Worm (Caenorhabditis elegans) whole organism, mixed stage, embryonic: ENCODE measurements around the gene C33D9.13.

Experiments
- M03D4.4 ChIP-seq: sonication (generic microtip); optimal IDR thresholded peaks from 2 replicates; lab custom pipeline; 2017; ENCODE audit warnings: mild to moderate bottlenecking, missing genetic modification characterization, missing compliant biosample characterization
- bed-3 ChIP-seq: fragments of 200-800 bp; sonication (Bioruptor generic); optimal IDR thresholded peaks from 3 replicates; lab custom pipeline; 2018; ENCODE audit warnings: mild to moderate bottlenecking, missing genetic modification characterization, moderate library complexity, missing compliant biosample characterization
- blmp-1 ChIP-seq: fragments of 150-350 bp; optimal IDR thresholded peaks from 2 replicates; lab custom pipeline; 2014; ENCODE audit warnings: missing biosample characterization, missing genetic modification characterization
- ceh-39 ChIP-seq: fragments of 150-350 bp; optimal IDR thresholded peaks from 2 replicates; lab custom pipeline; 2014; ENCODE audit warnings: missing biosample characterization, missing genetic modification characterization
- ceh-43 ChIP-seq: fragments of 200-800 bp; sonication (Bioruptor generic); optimal IDR thresholded peaks from 2 replicates; lab custom pipeline; 2018; ENCODE audit warnings: mild to moderate bottlenecking, missing genetic modification characterization, moderate library complexity, missing compliant biosample characterization
- ceh-83 ChIP-seq: fragments of 200-800 bp; sonication (Bioruptor generic); optimal IDR thresholded peaks from 2 replicates; lab custom pipeline; 2018; ENCODE audit warnings: mild to moderate bottlenecking, missing genetic modification characterization, missing compliant biosample characterization
- ces-1 ChIP-seq: fragments of 150-350 bp; optimal IDR thresholded peaks from 2 replicates; lab custom pipeline; 2014; ENCODE audit warnings: missing biosample characterization, missing genetic modification reagents, missing genetic modification characterization
- cnd-1 ChIP-seq: fragments of 200-800 bp; sonication (Bioruptor generic); optimal IDR thresholded peaks from 2 replicates; lab custom pipeline; 2018; ENCODE audit warnings: mild to moderate bottlenecking, missing genetic modification characterization, missing compliant biosample characterization
- drap-1 ChIP-seq: fragments of 200-800 bp; sonication (Bioruptor generic); optimal IDR thresholded peaks from 3 replicates; lab custom pipeline; 2018; ENCODE audit warnings: mild to moderate bottlenecking, missing genetic modification characterization, missing compliant biosample characterization
- elt-1 ChIP-seq: sonication (generic microtip); optimal IDR thresholded peaks from 2 replicates; lab custom pipeline; 2017; ENCODE audit warnings: missing genetic modification characterization, mild to moderate bottlenecking, missing compliant biosample characterization, antibody characterized with exemption, moderate library complexity, borderline replicate concordance; ENCODE audit not compliant: insufficient read depth
- elt-3 ChIP-seq: fragments of 150-350 bp; optimal IDR thresholded peaks from 2 replicates; lab custom pipeline; 2014; ENCODE audit warnings: missing biosample characterization, missing genetic modification characterization
- flh-1 ChIP-seq: fragments of 200-800 bp; sonication (Bioruptor generic); optimal IDR thresholded peaks from 2 replicates; lab custom pipeline; 2018; ENCODE audit warnings: mild to moderate bottlenecking, missing genetic modification characterization, moderate library complexity, missing compliant biosample characterization
- ham-2 ChIP-seq: fragments of 200-800 bp; sonication (Bioruptor generic); optimal IDR thresholded peaks from 2 replicates; lab custom pipeline; 2018; ENCODE audit warnings: mild to moderate bottlenecking, missing genetic modification characterization, missing compliant biosample characterization
- hlh-1 ChIP-seq: fragments of 150-350 bp; optimal IDR thresholded peaks from 2 replicates; lab custom pipeline; 2014; ENCODE audit warnings: missing biosample characterization, missing genetic modification reagents, missing genetic modification characterization
- lin-13 ChIP-seq: fragments of 150-350 bp; optimal IDR thresholded peaks from 2 replicates; lab custom pipeline; 2014; ENCODE audit warnings: missing biosample characterization, missing genetic modification characterization
- lin-32 ChIP-seq: fragments of 200-800 bp; sonication (Bioruptor generic); optimal IDR thresholded peaks from 2 replicates; lab custom pipeline; 2018; ENCODE audit warnings: mild to moderate bottlenecking, missing genetic modification characterization, missing compliant biosample characterization
- lsy-2 ChIP-seq: fragments of 150-350 bp; optimal IDR thresholded peaks from 2 replicates; lab custom pipeline; 2014; ENCODE audit warnings: missing biosample characterization, missing genetic modification characterization
- mab-5 ChIP-seq: fragments of 150-350 bp; optimal IDR thresholded peaks from 2 replicates; lab custom pipeline; 2014; ENCODE audit warnings: missing biosample characterization, missing genetic modification characterization
- mep-1 ChIP-seq: fragments of 150-350 bp; optimal IDR thresholded peaks from 2 replicates; lab custom pipeline; 2017; ENCODE audit warnings: missing biosample characterization, missing genetic modification reagents, missing genetic modification characterization, inconsistent platforms
- mls-2 ChIP-seq: sonication (generic microtip); optimal IDR thresholded peaks from 2 replicates; lab custom pipeline; 2016; ENCODE audit warnings: mild to moderate bottlenecking, missing genetic modification characterization, moderate library complexity, missing compliant biosample characterization
- nhr-12 ChIP-seq: fragments of 150-350 bp; optimal IDR thresholded peaks from 2 replicates; lab custom pipeline; 2014; ENCODE audit warnings: missing biosample characterization, missing genetic modification characterization
- nhr-2 ChIP-seq: fragments of 150-350 bp; optimal IDR thresholded peaks from 2 replicates; lab custom pipeline; 2014; ENCODE audit warnings: missing biosample characterization, missing genetic modification characterization
- nhr-237 ChIP-seq: fragments of 150-350 bp; optimal IDR thresholded peaks from 2 replicates; lab custom pipeline; 2014; ENCODE audit warnings: missing biosample characterization, missing genetic modification characterization
- nhr-28 ChIP-seq: fragments of 150-350 bp; optimal IDR thresholded peaks from 2 replicates; lab custom pipeline; 2014; ENCODE audit warnings: missing biosample characterization, missing genetic modification characterization
- nhr-76 ChIP-seq: sonication (generic microtip); optimal IDR thresholded peaks from 2 replicates; lab custom pipeline; 2017; ENCODE audit warnings: missing biosample characterization, missing genetic modification characterization
- pha-4 ChIP-seq: fragments of 150-350 bp; optimal IDR thresholded peaks from 2 replicates; lab custom pipeline; 2018; ENCODE audit warnings: missing biosample characterization, missing genetic modification reagents, missing genetic modification characterization
- sem-2 ChIP-seq: fragments of 200-800 bp; sonication (Bioruptor generic); optimal IDR thresholded peaks from 2 replicates; lab custom pipeline; 2018; ENCODE audit warnings: mild to moderate bottlenecking, missing genetic modification characterization, missing compliant biosample characterization
- snpc-4 ChIP-seq: fragments of 150-350 bp; optimal IDR thresholded peaks from 2 replicates; lab custom pipeline; 2014; ENCODE audit warnings: missing biosample characterization, missing genetic modification characterization
- sptf-1 ChIP-seq: sonication (generic microtip); optimal IDR thresholded peaks from 2 replicates; lab custom pipeline; 2017; ENCODE audit warnings: mild to moderate bottlenecking, missing genetic modification characterization, moderate library complexity, missing compliant biosample characterization
- tbx-8 ChIP-seq: fragments of 200-800 bp; sonication (Bioruptor generic); optimal IDR thresholded peaks from 2 replicates; lab custom pipeline; 2018; ENCODE audit warnings: mild to moderate bottlenecking, missing genetic modification characterization, moderate library complexity, missing compliant biosample characterization
- unc-120 ChIP-seq: sonication (generic microtip); optimal IDR thresholded peaks from 2 replicates; lab custom pipeline; 2017; ENCODE audit warnings: missing genetic modification characterization, missing compliant biosample characterization; ENCODE audit not compliant: poor library complexity, severe bottlenecking
- unc-39 ChIP-seq: fragments of 150-350 bp; optimal IDR thresholded peaks from 2 replicates; lab custom pipeline; 2014; ENCODE audit warnings: missing biosample characterization, missing genetic modification characterization
- unc-62 ChIP-seq: fragments of 150-350 bp; optimal IDR thresholded peaks from 2 replicates; lab custom pipeline; 2014; ENCODE audit warnings: missing biosample characterization, missing genetic modification reagents, missing genetic modification characterization
- zip-8 ChIP-seq: fragments of 150-350 bp; optimal IDR thresholded peaks from 2 replicates; lab custom pipeline; 2014; ENCODE audit warnings: missing biosample characterization, missing genetic modification characterization
- ztf-11 ChIP-seq: fragments of 150-350 bp; optimal IDR thresholded peaks from 2 replicates; lab custom pipeline; 2014; ENCODE audit warnings: missing biosample characterization, missing genetic modification characterization

The C33D9.13 gene

ce11 chrIV:8745591-8746302 is 39.3 kb downstream of the C33D9.13 start, which contains the start of the genes F20C5.7 and parg-1:
TSS of gene F20C5.7 (minus strand) at chrIV:8745691.
TSS of gene parg-1 (plus strand) at chrIV:8746252.
- TF ChIP-seq ceh-83 (GFP tag; lab: Kevin White, UChicago) (no peak), unc-120 (tag; lab: Kevin White, UChicago) (no peak), elt-1 (no peak), unc-39 (tag; lab: Kevin White, UChicago) (no peak), M03D4.4 (tag; lab: Kevin White, UChicago) (no peak)

DNA sequence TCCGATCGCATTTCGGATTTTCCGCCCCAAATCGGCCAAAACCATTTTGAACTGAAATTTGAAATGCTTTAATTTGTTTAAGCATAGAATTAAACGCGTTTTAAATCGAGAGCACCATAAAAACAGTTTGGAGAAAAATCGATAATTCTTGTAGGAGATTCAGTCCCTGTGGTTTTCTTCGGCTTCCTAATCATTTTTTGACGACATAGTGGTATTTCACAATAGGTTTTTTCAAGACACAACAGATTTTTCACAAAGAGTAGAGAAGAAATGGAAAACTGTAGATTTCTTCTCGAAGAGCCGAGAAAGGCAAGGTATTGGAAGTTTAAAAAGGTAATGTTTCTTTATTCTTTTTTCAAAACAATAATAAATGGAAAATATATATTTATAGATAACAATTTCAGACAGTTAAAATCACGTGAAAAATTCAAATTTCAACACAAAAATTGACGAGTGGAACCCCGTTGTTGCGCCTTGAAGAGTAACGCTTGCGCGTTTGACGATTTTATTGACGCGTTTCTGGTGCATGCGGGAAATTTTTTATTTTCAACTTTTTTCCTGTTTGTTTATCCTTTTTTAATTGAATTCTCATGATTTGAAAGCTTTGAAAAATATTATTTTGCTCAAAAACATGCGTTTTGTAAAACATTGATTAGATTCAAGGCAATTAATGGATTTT is 41.3 kb downstream of the C33D9.13 start, which contains the start of gene F21D5.7:
Gene F21D5.7, minus strand, starts transcription at position 51 of the 679 bp plus-strand sequence.
- TF ChIP-seq cnd-1 (tag; lab: Kevin White, UChicago) (no peak), ceh-83 (GFP tag; lab: Kevin White, UChicago) (no peak), ceh-39 (tag; lab: Kevin White, UChicago) (no peak), sptf-1 (tag; lab: Kevin White, UChicago) (peak; percentile 31), zip-8 (tag; lab: Kevin White, UChicago) (no peak), elt-1 (no peak), ceh-43 (GFP tag; lab: Kevin White, UChicago) (no peak), nhr-2 (tag; lab: Kevin White, UChicago) (no peak), nhr-12 (tag; lab: Kevin White, UChicago) (no peak), M03D4.4 (tag; lab: Kevin White, UChicago) (no peak), flh-1 (GFP tag; lab: Kevin White, UChicago) (no peak), unc-62 (no peak), drap-1 (GFP tag; lab: Kevin White, UChicago) (no peak), snpc-4 (no peak), ztf-11 (tag; lab: Kevin White, UChicago) (no peak), mep-1 (peak; percentile 49), lin-13 (peak; percentile 1), lin-32 (GFP tag; lab: Kevin White, UChicago) (no peak), nhr-237 (tag; lab: Kevin White, UChicago) (peak; percentile 33), bed-3 (GFP tag; lab: Kevin White, UChicago) (no peak), tbx-8 (GFP tag; lab: Kevin White, UChicago) (no peak), hlh-1 (tag; lab: Kevin White, UChicago) (no peak), nhr-76 (no peak), lsy-2 (peak; percentile 65), ces-1 (peak; percentile 28), sem-2 (GFP tag; lab: Kevin White, UChicago) (no peak), blmp-1 (tag; lab: Kevin White, UChicago) (no peak), ham-2 (no peak), pha-4 (peak; percentile 36), unc-120 (tag; lab: Kevin White, UChicago) (no peak), elt-3 (tag; lab: Kevin White, UChicago) (no peak), mab-5 (tag; lab: Kevin White, UChicago) (no peak), mls-2 (no peak), nhr-28 (tag; lab: Kevin White, UChicago) (no peak), unc-39 (tag; lab: Kevin White, UChicago) (no peak)

- no peak for TF ChIP-seq snpc-4
- TF ChIP-seq blmp-1 (tag; lab: Kevin White, UChicago): no peak
- no peak for TF ChIP-seq unc-62
- TF ChIP-seq ceh-39 (tag; lab: Kevin White, UChicago): no peak
- no peak for TF ChIP-seq pha-4
- no peak for TF ChIP-seq ceh-43 (GFP tag; lab: Kevin White, UChicago)
- no peak for TF ChIP-seq mls-2
- no peak for TF ChIP-seq nhr-2 (tag; lab: Kevin White, UChicago)
- no peak for TF ChIP-seq ham-2
- no peak for TF ChIP-seq mab-5 (tag; lab: Kevin White, UChicago)
- TF ChIP-seq bed-3 (GFP tag; lab: Kevin White, UChicago): no peak
- TF ChIP-seq drap-1 (GFP tag; lab: Kevin White, UChicago): no peak
- no peak for TF ChIP-seq elt-3 (tag; lab: Kevin White, UChicago)
- no peak for TF ChIP-seq tbx-8 (GFP tag; lab: Kevin White, UChicago)
- no peak for TF ChIP-seq lin-13
- no peak for TF ChIP-seq ces-1
- TF ChIP-seq mep-1: no peak
- TF ChIP-seq sptf-1 (tag; lab: Kevin White, UChicago): no peak
- no peak for TF ChIP-seq nhr-28 (tag; lab: Kevin White, UChicago)
Measured at ce11 chrIV:8740952-8741438, 44.1 kb downstream of the C33D9.13 start, which contains the start of gene F21D5.6. TSS of gene F21D5.6 (minus strand) at chrIV:8741388.
